Worm (Caenorhabditis elegans) whole organism, late embryonic: ENCODE results near the gene ztf-1.

Experiments
- C08G9.2 ChIP-seq: sonication (generic microtip); optimal IDR thresholded peaks from 2 replicates; lab custom pipeline; 2016; ENCODE audit warnings: mild to moderate bottlenecking, missing genetic modification characterization, moderate library complexity, missing compliant biosample characterization
- C38D4.7 ChIP-seq: fragments of 200-800 bp; sonication (Bioruptor generic); optimal IDR thresholded peaks from 2 replicates; lab custom pipeline; 2018; ENCODE audit warnings: mild to moderate bottlenecking, missing genetic modification characterization, moderate library complexity, missing compliant biosample characterization
- F13H6.1 ChIP-seq: sonication (generic microtip); optimal IDR thresholded peaks from 2 replicates; lab custom pipeline; 2016; ENCODE audit warnings: missing genetic modification characterization, missing compliant biosample characterization
- K02D7.2 ChIP-seq: sonication (generic microtip); optimal IDR thresholded peaks from 2 replicates; lab custom pipeline; 2017; ENCODE audit warnings: mild to moderate bottlenecking, missing genetic modification characterization, missing compliant biosample characterization
- K09A11.1 ChIP-seq: sonication (generic microtip); optimal IDR thresholded peaks from 2 replicates; lab custom pipeline; 2017; ENCODE audit warnings: antibody characterized with exemption, mild to moderate bottlenecking, missing genetic modification characterization, missing compliant biosample characterization; ENCODE audit not compliant: insufficient read depth
- T23F11.4 ChIP-seq: fragments of 200-800 bp; sonication (Bioruptor generic); optimal IDR thresholded peaks from 2 replicates; lab custom pipeline; 2018; ENCODE audit warnings: mild to moderate bottlenecking, missing genetic modification characterization, missing compliant biosample characterization
- Y22D7AL.16 ChIP-seq: sonication (generic microtip); optimal IDR thresholded peaks from 2 replicates; lab custom pipeline; 2016; ENCODE audit warnings: missing genetic modification characterization, missing compliant biosample characterization
- ama-1 ChIP-seq: fragments of 150-350 bp; optimal IDR thresholded peaks from 2 replicates; lab custom pipeline; 2014
- ceh-18 ChIP-seq: sonication (generic microtip); optimal IDR thresholded peaks from 2 replicates; lab custom pipeline; 2016; ENCODE audit warnings: missing genetic modification characterization, missing compliant biosample characterization
- ceh-19 ChIP-seq: fragments of 200-800 bp; sonication (Bioruptor generic); optimal IDR thresholded peaks from 2 replicates; lab custom pipeline; 2018; ENCODE audit warnings: mild to moderate bottlenecking, missing genetic modification characterization, missing compliant biosample characterization
- ceh-22 ChIP-seq: sonication (generic microtip); optimal IDR thresholded peaks from 2 replicates; lab custom pipeline; 2017; ENCODE audit warnings: missing biosample characterization, missing genetic modification characterization
- ceh-24 ChIP-seq: sonication (generic microtip); optimal IDR thresholded peaks from 2 replicates; lab custom pipeline; 2016; ENCODE audit warnings: mild to moderate bottlenecking, missing genetic modification characterization, missing compliant biosample characterization
- ceh-30 ChIP-seq: fragments of 150-350 bp; optimal IDR thresholded peaks from 2 replicates; lab custom pipeline; 2014; ENCODE audit warnings: missing biosample characterization, missing genetic modification characterization
- ceh-31 ChIP-seq: sonication (generic microtip); optimal IDR thresholded peaks from 2 replicates; lab custom pipeline; 2016; ENCODE audit warnings: missing genetic modification characterization, missing compliant biosample characterization
- ceh-34 ChIP-seq: sonication (generic microtip); optimal IDR thresholded peaks from 2 replicates; lab custom pipeline; 2016; ENCODE audit warnings: mild to moderate bottlenecking, missing genetic modification characterization, missing compliant biosample characterization
- ceh-45 ChIP-seq: fragments of 200-800 bp; sonication (Bioruptor generic); IDR thresholded peaks from 2 replicates; pipeline ENCODE4 v1.3.6; 2022; ENCODE audit warnings: missing genetic modification reagents, missing genetic modification characterization, missing compliant biosample characterization
- ceh-48 ChIP-seq: sonication (generic microtip); optimal IDR thresholded peaks from 2 replicates; lab custom pipeline; 2016; ENCODE audit warnings: missing genetic modification characterization, inconsistent platforms, missing compliant biosample characterization
- ceh-6 ChIP-seq: fragments of 200-800 bp; sonication (Bioruptor generic); optimal IDR thresholded peaks from 2 replicates; lab custom pipeline; 2018; ENCODE audit warnings: mild to moderate bottlenecking, missing genetic modification characterization, missing compliant biosample characterization
- ceh-9 ChIP-seq: sonication (generic microtip); optimal IDR thresholded peaks from 2 replicates; lab custom pipeline; 2016; ENCODE audit warnings: mild to moderate bottlenecking, missing genetic modification characterization, inconsistent platforms, missing compliant biosample characterization
- che-1 ChIP-seq: sonication (generic microtip); optimal IDR thresholded peaks from 2 replicates; lab custom pipeline; 2016; ENCODE audit warnings: mild to moderate bottlenecking, missing genetic modification characterization, missing compliant biosample characterization
- dve-1 ChIP-seq: sonication (generic microtip); optimal IDR thresholded peaks from 2 replicates; lab custom pipeline; 2017; ENCODE audit warnings: antibody characterized with exemption, mild to moderate bottlenecking, missing genetic modification characterization, missing compliant biosample characterization
- ets-4 ChIP-seq: sonication (generic microtip); optimal IDR thresholded peaks from 2 replicates; lab custom pipeline; 2016; ENCODE audit warnings: missing genetic modification characterization, missing compliant biosample characterization
- eyg-1 ChIP-seq: sonication (generic microtip); optimal IDR thresholded peaks from 2 replicates; lab custom pipeline; 2016; ENCODE audit warnings: missing genotype, missing genetic modification characterization, missing compliant biosample characterization
- fax-1 ChIP-seq: sonication (generic microtip); optimal IDR thresholded peaks from 2 replicates; lab custom pipeline; 2016; ENCODE audit warnings: missing genotype, missing genetic modification characterization, missing compliant biosample characterization
- fkh-10 ChIP-seq: fragments of 150-350 bp; optimal IDR thresholded peaks from 2 replicates; lab custom pipeline; 2014; ENCODE audit warnings: missing biosample characterization, missing genetic modification reagents, missing genetic modification characterization
- fkh-6 ChIP-seq: sonication (generic microtip); optimal IDR thresholded peaks from 2 replicates; lab custom pipeline; 2016; ENCODE audit warnings: missing genetic modification characterization, missing compliant biosample characterization
- gmeb-2 ChIP-seq: sonication (generic microtip); optimal IDR thresholded peaks from 2 replicates; lab custom pipeline; 2016; ENCODE audit warnings: missing genetic modification characterization, inconsistent platforms, missing compliant biosample characterization
- hlh-13 ChIP-seq: fragments of 200-800 bp; sonication (Bioruptor generic); optimal IDR thresholded peaks from 2 replicates; lab custom pipeline; 2018; ENCODE audit warnings: mild to moderate bottlenecking, missing genetic modification characterization, missing compliant biosample characterization
- hlh-6 ChIP-seq: sonication (generic microtip); optimal IDR thresholded peaks from 2 replicates; lab custom pipeline; 2016; ENCODE audit warnings: missing genotype, missing genetic modification characterization, missing compliant biosample characterization
- hlh-8 ChIP-seq: sonication (generic microtip); optimal IDR thresholded peaks from 2 replicates; lab custom pipeline; 2016; ENCODE audit warnings: missing genotype, missing genetic modification characterization, missing compliant biosample characterization
- lim-6 ChIP-seq: sonication (generic microtip); optimal IDR thresholded peaks from 2 replicates; lab custom pipeline; 2016; ENCODE audit warnings: missing genetic modification characterization, missing compliant biosample characterization
- lin-11 ChIP-seq: fragments of 200-800 bp; sonication (Bioruptor generic); optimal IDR thresholded peaks from 2 replicates; lab custom pipeline; 2018; ENCODE audit warnings: mild to moderate bottlenecking, missing genetic modification characterization, missing compliant biosample characterization
- madf-2 ChIP-seq: sonication (generic microtip); optimal IDR thresholded peaks from 2 replicates; lab custom pipeline; 2017; ENCODE audit warnings: missing genetic modification characterization, missing compliant biosample characterization
- nhr-11 ChIP-seq: fragments of 150-350 bp; optimal IDR thresholded peaks from 2 replicates; lab custom pipeline; 2014; ENCODE audit warnings: missing biosample characterization, missing genetic modification characterization
- nhr-232 ChIP-seq: sonication (generic microtip); optimal IDR thresholded peaks from 2 replicates; lab custom pipeline; 2016; ENCODE audit warnings: missing genetic modification characterization, missing compliant biosample characterization
- npax-4 ChIP-seq: sonication (generic microtip); optimal IDR thresholded peaks from 2 replicates; lab custom pipeline; 2016; ENCODE audit warnings: missing genetic modification characterization, missing compliant biosample characterization
- pag-3 ChIP-seq: sonication (generic microtip); optimal IDR thresholded peaks from 2 replicates; lab custom pipeline; 2016; ENCODE audit warnings: missing compliant biosample characterization, missing genetic modification characterization, borderline replicate concordance
- pat-9 ChIP-seq: fragments of 200-800 bp; sonication (Bioruptor generic); optimal IDR thresholded peaks from 2 replicates; lab custom pipeline; 2018; ENCODE audit warnings: mild to moderate bottlenecking, missing genetic modification characterization, moderate library complexity, missing compliant biosample characterization
- pax-1 ChIP-seq: fragments of 150-350 bp; optimal IDR thresholded peaks from 2 replicates; lab custom pipeline; 2014; ENCODE audit warnings: missing biosample characterization, missing genetic modification characterization
- pha-2 ChIP-seq: sonication (generic microtip); optimal IDR thresholded peaks from 2 replicates; lab custom pipeline; 2017; ENCODE audit warnings: mild to moderate bottlenecking, missing genetic modification characterization, missing compliant biosample characterization
- pqm-1 ChIP-seq: sonication (generic microtip); optimal IDR thresholded peaks from 2 replicates; lab custom pipeline; 2016; ENCODE audit warnings: missing genetic modification characterization, missing compliant biosample characterization
- ref-2 ChIP-seq: sonication (generic microtip); optimal IDR thresholded peaks from 2 replicates; lab custom pipeline; 2016; ENCODE audit warnings: missing genetic modification characterization, missing compliant biosample characterization
- rnt-1 ChIP-seq: sonication (generic microtip); optimal IDR thresholded peaks from 2 replicates; lab custom pipeline; 2016; ENCODE audit warnings: missing genetic modification characterization, missing compliant biosample characterization
- sdc-2 ChIP-seq: sonication (generic microtip); optimal IDR thresholded peaks from 2 replicates; lab custom pipeline; 2016; ENCODE audit warnings: missing genotype, missing genetic modification characterization, missing compliant biosample characterization
- sox-2 ChIP-seq: fragments of 200-800 bp; sonication (Bioruptor generic); IDR thresholded peaks from 2 replicates; pipeline ENCODE4 v1.3.6; 2022; ENCODE audit warnings: missing genetic modification reagents, missing genetic modification characterization, missing compliant biosample characterization
- tbx-2 ChIP-seq: sonication (generic microtip); optimal IDR thresholded peaks from 2 replicates; lab custom pipeline; 2016; ENCODE audit warnings: missing genetic modification characterization, missing compliant biosample characterization
- tbx-7 ChIP-seq: sonication (generic microtip); optimal IDR thresholded peaks from 2 replicates; lab custom pipeline; 2016; ENCODE audit warnings: missing genotype, missing genetic modification characterization, missing compliant biosample characterization
- unc-3 ChIP-seq, 2 experiments: fragments of 200-800 bp in 1 of 2; sonication (Bioruptor generic) in 1 of 2; sonication (generic microtip) in 1 of 2; conservative IDR thresholded peaks in 1 of 2; optimal IDR thresholded peaks in 1 of 2; 2 replicates each; pipeline versions ENCODE4 v1.3.6 to Lab custom; 2016 to 2022; ENCODE audit warnings: missing compliant biosample characterization in 2 of 2, missing genetic modification characterization in 2 of 2, missing genetic modification reagents in 1 of 2
- unc-42 ChIP-seq: sonication (generic microtip); optimal IDR thresholded peaks from 2 replicates; lab custom pipeline; 2016; ENCODE audit warnings: missing genotype, missing genetic modification characterization, missing compliant biosample characterization
- ztf-16 ChIP-seq: sonication (generic microtip); optimal IDR thresholded peaks from 2 replicates; lab custom pipeline; 2017; ENCODE audit warnings: missing genetic modification characterization, missing compliant biosample characterization

The ztf-1 gene

ce11 chrIII:8795595-8796141 is 3.5 kb upstream of the ztf-1 start (continued):
- TF ChIP-seq hlh-8 (tag; lab: Kevin White, UChicago), result peak; percentile 55
- peak; percentile 95 for TF ChIP-seq tbx-2 (tag; lab: Kevin White, UChicago)
- no peak for TF ChIP-seq nhr-11 (tag; lab: Kevin White, UChicago)
- peak; percentile 75 for TF ChIP-seq sox-2
- TF ChIP-seq unc-3 (GFP tag; conservative IDR thresholded peaks at IDR 0.05; lab: Robert Waterston, UW), result no peak
- TF ChIP-seq unc-3 (tag; optimal IDR thresholded peaks at IDR 0.05; lab: Kevin White, UChicago), result peak; percentile 17
- TF ChIP-seq unc-42 (tag; lab: Kevin White, UChicago), result peak; percentile 69
- no peak for TF ChIP-seq ama-1 (lab: Kevin White, UChicago)
- TF ChIP-seq ceh-34, result peak; percentile 93
- no peak for TF ChIP-seq C38D4.7
- TF ChIP-seq pha-2 (tag; lab: Kevin White, UChicago), result no peak
- peak; percentile 17 for TF ChIP-seq tbx-7 (tag; lab: Kevin White, UChicago)
- peak; percentile 83 for TF ChIP-seq F13H6.1 (tag; lab: Kevin White, UChicago)
- no peak for TF ChIP-seq npax-4 (tag; lab: Kevin White, UChicago)
- TF ChIP-seq pag-3 (tag; lab: Kevin White, UChicago), result no peak
- TF ChIP-seq fkh-6 (tag; lab: Kevin White, UChicago), result no peak
- no peak for TF ChIP-seq nhr-232 (tag; lab: Kevin White, UChicago)

- TF ChIP-seq lin-11 (tag; lab: Kevin White, UChicago), result no peak
- no peak for TF ChIP-seq fkh-10 (GFP tag; lab: Kevin White, UChicago)
- no peak for TF ChIP-seq C38D4.7
- TF ChIP-seq Y22D7AL.16 (tag; lab: Kevin White, UChicago), result no peak
- TF ChIP-seq T23F11.4 (GFP tag; lab: Kevin White, UChicago), result no peak
- no peak for TF ChIP-seq pat-9 (tag; lab: Kevin White, UChicago)
- no peak for TF ChIP-seq ceh-24
- peak; percentile 76 for TF ChIP-seq ceh-31 (tag; lab: Kevin White, UChicago)
- no peak for TF ChIP-seq hlh-8 (tag; lab: Kevin White, UChicago)
- TF ChIP-seq madf-2 (tag; lab: Kevin White, UChicago), result no peak
- no peak for TF ChIP-seq ceh-22 (tag; lab: Kevin White, UChicago)
- no peak for TF ChIP-seq fkh-6 (tag; lab: Kevin White, UChicago)
- no peak for TF ChIP-seq ceh-30 (tag; lab: Kevin White, UChicago)
- no peak for TF ChIP-seq ceh-6 (GFP tag; lab: Kevin White, UChicago)
- TF ChIP-seq ceh-48 (tag; lab: Kevin White, UChicago), result no peak
- no peak for TF ChIP-seq pqm-1 (tag; lab: Kevin White, UChicago)
- no peak for TF ChIP-seq rnt-1 (tag; lab: Kevin White, UChicago)
- TF ChIP-seq fax-1 (tag; lab: Kevin White, UChicago), result no peak
- no peak for TF ChIP-seq hlh-13 (GFP tag; lab: Kevin White, UChicago)
- TF ChIP-seq gmeb-2 (tag; lab: Kevin White, UChicago), result no peak
- no peak for TF ChIP-seq hlh-6 (tag; lab: Kevin White, UChicago)
- no peak for TF ChIP-seq lim-6 (tag; lab: Kevin White, UChicago)
- TF ChIP-seq pax-1, result no peak
- no peak for TF ChIP-seq ceh-9 (tag; lab: Kevin White, UChicago)
- no peak for TF ChIP-seq dve-1 (tag; lab: Kevin White, UChicago)
- peak; percentile 77 for TF ChIP-seq ref-2 (tag; lab: Kevin White, UChicago)
- no peak for TF ChIP-seq eyg-1 (tag; lab: Kevin White, UChicago)
- TF ChIP-seq unc-3 (GFP tag; conservative IDR thresholded peaks at IDR 0.05; lab: Robert Waterston, UW), result no peak
- no peak for TF ChIP-seq unc-3 (tag; optimal IDR thresholded peaks at IDR 0.05; lab: Kevin White, UChicago)
- no peak for TF ChIP-seq K09A11.1 (tag; lab: Kevin White, UChicago)
- peak; percentile 28 for TF ChIP-seq ceh-18 (tag; lab: Kevin White, UChicago)
- peak; percentile 13 for TF ChIP-seq ceh-19 (GFP tag; lab: Kevin White, UChicago)
- peak; percentile 82 for TF ChIP-seq ceh-34
- no peak for TF ChIP-seq sox-2
- TF ChIP-seq sdc-2 (tag; lab: Kevin White, UChicago), result no peak
- no peak for TF ChIP-seq C08G9.2
- peak; percentile 42 for TF ChIP-seq ets-4 (tag; lab: Kevin White, UChicago)
- TF ChIP-seq che-1 (tag; lab: Kevin White, UChicago), result no peak
- peak; percentile 25 for TF ChIP-seq ztf-16 (tag; lab: Kevin White, UChicago)
- TF ChIP-seq ceh-45 (GFP tag; lab: Robert Waterston, UW), result no peak
- TF ChIP-seq tbx-7 (tag; lab: Kevin White, UChicago), result no peak
- TF ChIP-seq K02D7.2, result no peak
These were observed 2.6 kb upstream of the ztf-1 start for ce11 chrIII:8794793-8795192.
